Worm (Caenorhabditis elegans) whole organism, young adult: ENCODE data around the gene cif-1.
"Not testable (repeated sequence)": the region's sequence is repeated elsewhere in the genome, so short reads cannot be mapped to it uniquely, and the experiment has no call there.

Experiments used
- B0035.1 ChIP-seq: sonication (generic microtip); optimal IDR thresholded peaks from 2 replicates; lab custom pipeline; 2016; ENCODE audit warnings: missing genetic modification characterization, mild to moderate bottlenecking, missing compliant biosample characterization, missing genotype, missing genetic modification reagents
- B0261.1 ChIP-seq: sonication (generic microtip); optimal IDR thresholded peaks from 2 replicates; lab custom pipeline; 2016; ENCODE audit warnings: mild to moderate bottlenecking, missing genetic modification characterization, moderate library complexity, missing compliant biosample characterization
- D2030.7 ChIP-seq: fragments of 200-800 bp; sonication (Bioruptor generic); IDR thresholded peaks from 2 replicates; pipeline ENCODE4 v1.3.6; 2022; ENCODE audit warnings: missing genetic modification reagents, missing genetic modification characterization, missing compliant biosample characterization
- F33H1.4 ChIP-seq: fragments of 200-800 bp; sonication (Bioruptor generic); IDR thresholded peaks from 2 replicates; pipeline ENCODE4 v1.3.6; 2022; ENCODE audit warnings: missing genetic modification reagents, missing genetic modification characterization, missing compliant biosample characterization
- F37B4.10 ChIP-seq: fragments of 200-800 bp; sonication (Bioruptor generic); IDR thresholded peaks from 2 replicates; pipeline ENCODE4 v1.3.6; 2022; ENCODE audit warnings: missing genetic modification characterization, missing compliant biosample characterization
- F57C9.4 ChIP-seq: sonication (generic microtip); optimal IDR thresholded peaks from 2 replicates; lab custom pipeline; 2017; ENCODE audit warnings: mild to moderate bottlenecking, missing genetic modification characterization, missing compliant biosample characterization
- K11D2.4 ChIP-seq: fragments of 200-800 bp; sonication (Bioruptor generic); IDR thresholded peaks from 2 replicates; pipeline ENCODE4 v1.3.6; 2022; ENCODE audit warnings: missing genetic modification reagents, missing genetic modification characterization, missing compliant biosample characterization
- Y53F4B.3 ChIP-seq: fragments of 200-800 bp; sonication (Bioruptor generic); IDR thresholded peaks from 2 replicates; pipeline ENCODE4 v1.3.6; 2022; ENCODE audit warnings: missing genetic modification reagents, missing genetic modification characterization, missing compliant biosample characterization
- Y53G8AR.9 ChIP-seq: fragments of 200-800 bp; sonication (Bioruptor generic); conservative IDR thresholded peaks from 2 replicates; pipeline ENCODE4 v1.3.6; 2022; ENCODE audit warnings: missing genetic modification reagents, missing genetic modification characterization, missing compliant biosample characterization
- Y95B8A.8 ChIP-seq: fragments of 200-800 bp; sonication (Bioruptor generic); IDR thresholded peaks from 2 replicates; pipeline ENCODE4 v1.3.6; 2022; ENCODE audit warnings: missing genetic modification reagents, missing genetic modification characterization, missing compliant biosample characterization
- ZK185.1 ChIP-seq: sonication (generic microtip); optimal IDR thresholded peaks from 2 replicates; lab custom pipeline; 2016; ENCODE audit warnings: mild to moderate bottlenecking, missing genetic modification characterization, missing compliant biosample characterization; ENCODE audit not compliant: poor library complexity, severe bottlenecking
- aptf-2 ChIP-seq: fragments of 200-800 bp; sonication (Bioruptor generic); conservative IDR thresholded peaks from 2 replicates; pipeline ENCODE4 v1.3.6; 2022; ENCODE audit warnings: missing genetic modification reagents, missing genetic modification characterization, missing compliant biosample characterization
- aptf-3 ChIP-seq: fragments of 200-800 bp; sonication (Bioruptor generic); IDR thresholded peaks from 2 replicates; pipeline ENCODE4 v1.3.6; 2022; ENCODE audit warnings: missing genetic modification characterization, missing compliant biosample characterization
- attf-5 ChIP-seq: fragments of 200-800 bp; sonication (Bioruptor generic); optimal IDR thresholded peaks from 2 replicates; lab custom pipeline; 2018; ENCODE audit warnings: mild to moderate bottlenecking, missing genetic modification characterization, missing compliant biosample characterization
- attf-6 ChIP-seq: fragments of 200-800 bp; sonication (Bioruptor generic); IDR thresholded peaks from 2 replicates; pipeline ENCODE4 v1.3.6; 2022; ENCODE audit warnings: missing genetic modification reagents, missing genetic modification characterization, missing compliant biosample characterization
- bed-2 ChIP-seq: fragments of 200-800 bp; sonication (Bioruptor generic); IDR thresholded peaks from 2 replicates; pipeline ENCODE4 v1.3.6; 2022; ENCODE audit warnings: missing genetic modification reagents, missing genetic modification characterization, missing compliant biosample characterization
- ceh-100 ChIP-seq: fragments of 200-800 bp; sonication (Bioruptor generic); IDR thresholded peaks from 2 replicates; pipeline ENCODE4 v1.3.6; 2022; ENCODE audit warnings: missing genetic modification reagents, missing genetic modification characterization, missing compliant biosample characterization
- ceh-27 ChIP-seq: fragments of 200-800 bp; sonication (Bioruptor generic); optimal IDR thresholded peaks from 2 replicates; lab custom pipeline; 2018; ENCODE audit warnings: mild to moderate bottlenecking, missing genetic modification characterization, moderate library complexity, missing compliant biosample characterization
- ceh-40 ChIP-seq: fragments of 200-800 bp; sonication (Bioruptor generic); IDR thresholded peaks from 2 replicates; pipeline ENCODE4 v1.3.6; 2022; ENCODE audit warnings: missing genetic modification characterization, missing compliant biosample characterization
- ceh-91 ChIP-seq: fragments of 200-800 bp; sonication (Bioruptor generic); IDR thresholded peaks from 2 replicates; pipeline ENCODE4 v1.3.6; 2022; ENCODE audit warnings: missing genetic modification reagents, missing genetic modification characterization, missing compliant biosample characterization
- egl-44 ChIP-seq: fragments of 200-800 bp; sonication (Bioruptor generic); IDR thresholded peaks from 2 replicates; pipeline ENCODE4 v1.3.6; 2022; ENCODE audit warnings: missing genetic modification reagents, missing genetic modification characterization, missing compliant biosample characterization
- ekl-4 ChIP-seq: fragments of 200-800 bp; sonication (Bioruptor generic); IDR thresholded peaks from 2 replicates; pipeline ENCODE4 v1.3.6; 2022; ENCODE audit warnings: missing genetic modification reagents, missing genetic modification characterization, missing compliant biosample characterization
- ets-4 ChIP-seq: fragments of 200-800 bp; sonication (Bioruptor generic); optimal IDR thresholded peaks from 2 replicates; lab custom pipeline; 2018; ENCODE audit warnings: mild to moderate bottlenecking, missing genetic modification characterization, missing compliant biosample characterization
- gei-17 ChIP-seq: fragments of 200-800 bp; sonication (Bioruptor generic); optimal IDR thresholded peaks from 2 replicates; lab custom pipeline; 2018; ENCODE audit warnings: mild to moderate bottlenecking, missing genetic modification characterization, missing compliant biosample characterization
- hmg-20 ChIP-seq: fragments of 200-800 bp; sonication (Bioruptor generic); IDR thresholded peaks from 2 replicates; pipeline ENCODE4 v1.3.6; 2022; ENCODE audit warnings: missing genetic modification reagents, missing genetic modification characterization, missing compliant biosample characterization
- hsf-1 ChIP-seq: fragments of 200-800 bp; sonication (Bioruptor generic); IDR thresholded peaks from 2 replicates; pipeline ENCODE4 v1.3.6; 2022; ENCODE audit warnings: missing genetic modification reagents, missing genetic modification characterization, missing compliant biosample characterization
- lag-1 ChIP-seq: fragments of 200-800 bp; sonication (Bioruptor generic); IDR thresholded peaks from 2 replicates; pipeline ENCODE4 v1.3.6; 2022; ENCODE audit warnings: missing genetic modification reagents, missing genetic modification characterization, missing compliant biosample characterization
- lin-35 ChIP-seq, 3 experiments: fragments of 150-350 bp in 2 of 3; sonication (generic microtip) in 1 of 3; optimal IDR thresholded peaks; 2 replicates each; lab custom pipeline; 2014 to 2018; ENCODE audit warnings: missing biosample characterization in 3 of 3, missing genetic modification characterization in 3 of 3, missing genetic modification reagents in 3 of 3
- lin-40 ChIP-seq: sonication (generic microtip); optimal IDR thresholded peaks from 2 replicates; lab custom pipeline; 2016; ENCODE audit warnings: missing genetic modification characterization, mild to moderate bottlenecking, missing compliant biosample characterization, missing genotype, missing genetic modification reagents
- madf-10 ChIP-seq: sonication (generic microtip); optimal IDR thresholded peaks from 2 replicates; lab custom pipeline; 2016; ENCODE audit warnings: mild to moderate bottlenecking, missing genetic modification characterization, missing compliant biosample characterization
- madf-3 ChIP-seq: fragments of 200-800 bp; sonication (Bioruptor generic); IDR thresholded peaks from 2 replicates; pipeline ENCODE4 v1.3.6; 2022; ENCODE audit warnings: missing genetic modification reagents, missing genetic modification characterization, missing compliant biosample characterization
- mcd-1 ChIP-seq: fragments of 200-800 bp; sonication (Bioruptor generic); IDR thresholded peaks from 2 replicates; pipeline ENCODE4 v1.3.6; 2022; ENCODE audit warnings: missing genetic modification reagents, missing genetic modification characterization, missing compliant biosample characterization
- nfyb-1 ChIP-seq: fragments of 200-800 bp; sonication (Bioruptor generic); IDR thresholded peaks from 2 replicates; pipeline ENCODE4 v1.3.6; 2022; ENCODE audit warnings: missing genetic modification reagents, missing genetic modification characterization, missing compliant biosample characterization
- nhr-120 ChIP-seq: fragments of 200-800 bp; sonication (Bioruptor generic); IDR thresholded peaks from 2 replicates; pipeline ENCODE4 v1.3.6; 2022; ENCODE audit warnings: missing genetic modification characterization, missing compliant biosample characterization
- nhr-90 ChIP-seq: sonication (generic microtip); optimal IDR thresholded peaks from 2 replicates; lab custom pipeline; 2016; ENCODE audit warnings: missing genotype, mild to moderate bottlenecking, missing genetic modification characterization, missing compliant biosample characterization
- pbrm-1 ChIP-seq: fragments of 200-800 bp; sonication (Bioruptor generic); IDR thresholded peaks from 2 replicates; pipeline ENCODE4 v1.3.6; 2022; ENCODE audit warnings: missing genetic modification reagents, missing genetic modification characterization, missing compliant biosample characterization
- rec-8 ChIP-seq, 2 experiments: sonication (generic microtip); optimal IDR thresholded peaks; 2 replicates each; lab custom pipeline; 2016; ENCODE audit warnings: mild to moderate bottlenecking in 2 of 2, missing genetic modification characterization in 2 of 2, missing genetic modification reagents in 2 of 2, missing genotype in 2 of 2, missing biosample characterization in 1 of 2, missing compliant biosample characterization in 1 of 2, moderate library complexity in 1 of 2
- snpc-4 ChIP-seq, 5 experiments: fragments of 150-350 bp in 1 of 5; sonication (generic microtip) in 4 of 5; optimal IDR thresholded peaks; 2 replicates each; lab custom pipeline; 2014 to 2018; ENCODE audit warnings: missing genetic modification characterization in 5 of 5, missing biosample characterization in 3 of 5, antibody characterized with exemption in 2 of 5, mild to moderate bottlenecking in 2 of 5, missing compliant biosample characterization in 2 of 5, missing genotype in 2 of 5, moderate library complexity in 2 of 5, missing genetic modification reagents in 1 of 5
- somi-1 ChIP-seq: fragments of 200-800 bp; sonication (Bioruptor generic); optimal IDR thresholded peaks from 2 replicates; lab custom pipeline; 2018; ENCODE audit warnings: mild to moderate bottlenecking, missing genetic modification characterization, missing compliant biosample characterization
- tlf-1 ChIP-seq: fragments of 200-800 bp; sonication (Bioruptor generic); optimal IDR thresholded peaks from 2 replicates; lab custom pipeline; 2018; ENCODE audit warnings: mild to moderate bottlenecking, missing genetic modification characterization, missing compliant biosample characterization
- ztf-18 ChIP-seq: sonication (generic microtip); optimal IDR thresholded peaks from 2 replicates; lab custom pipeline; 2016; ENCODE audit warnings: missing genotype, mild to moderate bottlenecking, missing genetic modification characterization, missing compliant biosample characterization
- ztf-22 ChIP-seq: fragments of 200-800 bp; sonication (Bioruptor generic); optimal IDR thresholded peaks from 2 replicates; lab custom pipeline; 2018; ENCODE audit warnings: mild to moderate bottlenecking, missing genetic modification characterization, moderate library complexity, missing compliant biosample characterization
- ztf-25 ChIP-seq: fragments of 200-800 bp; sonication (Bioruptor generic); IDR thresholded peaks from 2 replicates; pipeline ENCODE4 v1.3.6; 2022; ENCODE audit warnings: missing genetic modification reagents, missing genetic modification characterization, missing compliant biosample characterization
- ztf-26 ChIP-seq: sonication (generic microtip); optimal IDR thresholded peaks from 2 replicates; lab custom pipeline; 2017; ENCODE audit warnings: missing genetic modification characterization, missing compliant biosample characterization

cif-1 gene

ce11 chrIV:4727935-4728334 is 17.4 kb upstream of the cif-1 start (continued):
- TF ChIP-seq F33H1.4 (peak; percentile 97), madf-10 (tag; lab: Kevin White, UChicago) (peak; percentile 88), Y53G8AR.9 (peak; percentile 99), egl-44 (GFP tag; lab: Robert Waterston, UW) (peak; percentile 99), hsf-1 (GFP tag; lab: Robert Waterston, UW) (peak; percentile 94), ceh-40 (peak; percentile 82), ceh-91 (peak; percentile 100), aptf-2 (GFP tag; lab: Robert Waterston, UW) (peak; percentile 98), lag-1 (peak; percentile 93; the same call in 1 of the 2 replicates), madf-3 (GFP tag; lab: Robert Waterston, UW) (peak; percentile 97), ceh-27 (GFP tag; lab: Kevin White, UChicago) (peak; percentile 89), ceh-100 (GFP tag; lab: Robert Waterston, UW) (peak; percentile 96), ztf-25 (GFP tag; lab: Robert Waterston, UW) (peak; percentile 99)

- peak; percentile 83 for TF ChIP-seq ztf-18 (tag; lab: Kevin White, UChicago)
- peak; percentile 76 for TF ChIP-seq B0035.1
- peak; percentile 100 for TF ChIP-seq nhr-120
- TF ChIP-seq ceh-100 (GFP tag; lab: Robert Waterston, UW), result peak; percentile 95
- TF ChIP-seq bed-2 (GFP tag; lab: Robert Waterston, UW), result peak; percentile 100
- peak in 1 of 3 experiments; percentile 77 for TF ChIP-seq lin-35 (GFP tag; optimal IDR thresholded peaks at IDR 0.05; lab: Kevin White, UChicago)
- peak; percentile 100 for TF ChIP-seq Y53G8AR.9
- peak; percentile 100 for TF ChIP-seq mcd-1 (GFP tag; lab: Robert Waterston, UW)
- TF ChIP-seq madf-10 (tag; lab: Kevin White, UChicago), result peak; percentile 80
- not testable (repeated sequence) for TF ChIP-seq snpc-4 (GFP tag; optimal IDR thresholded peaks at IDR 0.05; lab: Kevin White, UChicago)
- peak in 2 of 4 experiments; percentile 74 to 78 for TF ChIP-seq snpc-4 (tag; optimal IDR thresholded peaks at IDR 0.05; lab: Kevin White, UChicago)
- TF ChIP-seq nhr-90 (tag; lab: Kevin White, UChicago), result peak; percentile 69
- peak; percentile 95 for TF ChIP-seq tlf-1 (GFP tag; lab: Kevin White, UChicago)
- TF ChIP-seq hmg-20 (GFP tag; lab: Robert Waterston, UW), result peak; percentile 97
- peak; percentile 90 for TF ChIP-seq attf-5
- peak; percentile 23 for TF ChIP-seq ets-4 (GFP tag; lab: Kevin White, UChicago)
- TF ChIP-seq attf-6 (GFP tag; lab: Robert Waterston, UW), result peak; percentile 83
- peak; percentile 98 for TF ChIP-seq aptf-2 (GFP tag; lab: Robert Waterston, UW)
- peak; percentile 99 for TF ChIP-seq nfyb-1 (GFP tag; lab: Robert Waterston, UW)
- TF ChIP-seq aptf-3, result peak; percentile 63; the same call in 1 of the 2 replicates
- peak; percentile 83 for TF ChIP-seq Y53F4B.3 (GFP tag; lab: Robert Waterston, UW)
- TF ChIP-seq ceh-27 (GFP tag; lab: Kevin White, UChicago), result peak; percentile 42
- peak; percentile 49 for TF ChIP-seq ZK185.1 (tag; lab: Kevin White, UChicago)
- TF ChIP-seq madf-3 (GFP tag; lab: Robert Waterston, UW), result peak; percentile 98
- peak; percentile 97 for TF ChIP-seq F33H1.4
- peak; percentile 99 for TF ChIP-seq ekl-4 (GFP tag; lab: Robert Waterston, UW)
- peak; percentile 73 for TF ChIP-seq gei-17 (GFP tag; lab: Kevin White, UChicago)
- peak; percentile 33 for TF ChIP-seq ztf-22 (GFP tag; lab: Kevin White, UChicago)
- TF ChIP-seq F57C9.4 (tag; lab: Kevin White, UChicago), result peak; percentile 33
- peak; percentile 91 for TF ChIP-seq D2030.7 (GFP tag; lab: Robert Waterston, UW)
- TF ChIP-seq K11D2.4 (GFP tag; lab: Robert Waterston, UW), result peak; percentile 100
- peak; percentile 19 for TF ChIP-seq B0261.1
- peak; percentile 94 for TF ChIP-seq somi-1 (GFP tag; lab: Kevin White, UChicago)
- TF ChIP-seq pbrm-1 (GFP tag; lab: Robert Waterston, UW), result peak; percentile 99
- TF ChIP-seq Y95B8A.8 (GFP tag; lab: Robert Waterston, UW), result peak; percentile 99
- peak; percentile 94 for TF ChIP-seq ztf-26
- TF ChIP-seq egl-44 (GFP tag; lab: Robert Waterston, UW), result peak; percentile 98
- TF ChIP-seq F37B4.10 (GFP tag; lab: Robert Waterston, UW), result peak; percentile 100
- TF ChIP-seq rec-8 (tag; optimal IDR thresholded peaks at IDR 0.05; lab: Kevin White, UChicago), result peak in 1 of 2 experiments; percentile 27
- peak; percentile 95 for TF ChIP-seq lin-40
These were observed 14.9 kb upstream of the cif-1 start for ce11 chrIV:4725478-4725920.
